Worm (Caenorhabditis elegans) whole organism, L2 larva: ENCODE results near the gene arrd-14.

Source experiments
- C34F6.9 ChIP-seq: fragments of 150-350 bp; optimal IDR thresholded peaks from 2 replicates; lab custom pipeline; 2014; ENCODE audit warnings: missing biosample characterization, missing genetic modification characterization
- ZK546.5 ChIP-seq: sonication (generic microtip); optimal IDR thresholded peaks from 2 replicates; lab custom pipeline; 2017; ENCODE audit warnings: missing biosample characterization, missing genetic modification characterization
- alr-1 ChIP-seq: fragments of 150-350 bp; optimal IDR thresholded peaks from 2 replicates; lab custom pipeline; 2014; ENCODE audit warnings: missing biosample characterization, missing genetic modification characterization
- aly-2 ChIP-seq: fragments of 150-350 bp; optimal IDR thresholded peaks from 2 replicates; lab custom pipeline; 2014; ENCODE audit warnings: missing biosample characterization, missing genetic modification characterization
- ama-1 ChIP-seq: fragments of 150-350 bp; optimal IDR thresholded peaks from 2 replicates; lab custom pipeline; 2018; ENCODE audit warnings: inconsistent platforms
- blmp-1 ChIP-seq: sonication (generic microtip); optimal IDR thresholded peaks from 2 replicates; lab custom pipeline; 2017; ENCODE audit warnings: missing genetic modification characterization, mild to moderate bottlenecking, missing compliant biosample characterization, antibody characterized with exemption, moderate library complexity; ENCODE audit not compliant: insufficient read depth
- ceh-16 ChIP-seq: fragments of 150-350 bp; optimal IDR thresholded peaks from 2 replicates; lab custom pipeline; 2014; ENCODE audit warnings: missing biosample characterization, missing genetic modification characterization
- ceh-82 ChIP-seq: fragments of 150-350 bp; optimal IDR thresholded peaks from 2 replicates; lab custom pipeline; 2014; ENCODE audit warnings: missing biosample characterization, missing genetic modification characterization
- crh-2 ChIP-seq: sonication (generic microtip); optimal IDR thresholded peaks from 2 replicates; lab custom pipeline; 2017; ENCODE audit warnings: missing biosample characterization, missing genetic modification characterization
- dmd-4 ChIP-seq: sonication (generic microtip); optimal IDR thresholded peaks from 2 replicates; lab custom pipeline; 2017; ENCODE audit warnings: missing biosample characterization, missing genetic modification characterization
- elt-1 ChIP-seq: fragments of 150-350 bp; optimal IDR thresholded peaks from 2 replicates; lab custom pipeline; 2014; ENCODE audit warnings: missing biosample characterization, missing genetic modification characterization
- elt-3 ChIP-seq: sonication (generic microtip); optimal IDR thresholded peaks from 2 replicates; lab custom pipeline; 2017; ENCODE audit warnings: missing biosample characterization, missing genetic modification characterization
- fos-1 ChIP-seq: fragments of 150-350 bp; optimal IDR thresholded peaks from 2 replicates; lab custom pipeline; 2014; ENCODE audit warnings: missing biosample characterization, missing genetic modification characterization
- gmeb-1 ChIP-seq: fragments of 150-350 bp; optimal IDR thresholded peaks from 2 replicates; lab custom pipeline; 2014; ENCODE audit warnings: missing biosample characterization, missing genetic modification characterization
- lin-11 ChIP-seq: fragments of 150-350 bp; sonication (generic microtip); optimal IDR thresholded peaks from 2 replicates; lab custom pipeline; 2014; ENCODE audit warnings: missing biosample characterization, missing genetic modification characterization, inconsistent platforms, mixed read lengths
- lin-39 ChIP-seq: fragments of 150-350 bp; optimal IDR thresholded peaks from 2 replicates; lab custom pipeline; 2014; ENCODE audit warnings: missing biosample characterization, missing genetic modification reagents, missing genetic modification characterization
- lsy-2 ChIP-seq, 2 experiments: fragments of 150-350 bp in 1 of 2; sonication (generic microtip) in 1 of 2; optimal IDR thresholded peaks; 2 replicates each; lab custom pipeline; 2014 to 2017; ENCODE audit warnings: missing biosample characterization in 2 of 2, missing genetic modification characterization in 2 of 2
- nhr-11 ChIP-seq: fragments of 150-350 bp; optimal IDR thresholded peaks from 2 replicates; lab custom pipeline; 2014; ENCODE audit warnings: missing biosample characterization, missing genetic modification characterization
- nhr-12 ChIP-seq: fragments of 150-350 bp; optimal IDR thresholded peaks from 2 replicates; lab custom pipeline; 2014; ENCODE audit warnings: missing biosample characterization, missing genetic modification characterization
- nhr-129 ChIP-seq: fragments of 150-350 bp; optimal IDR thresholded peaks from 2 replicates; lab custom pipeline; 2014; ENCODE audit warnings: missing biosample characterization, missing genetic modification characterization
- nhr-23 ChIP-seq: fragments of 150-350 bp; optimal IDR thresholded peaks from 2 replicates; lab custom pipeline; 2014; ENCODE audit warnings: missing biosample characterization, missing genetic modification reagents, missing genetic modification characterization
- nhr-25 ChIP-seq: fragments of 150-350 bp; sonication (generic microtip); optimal IDR thresholded peaks from 3 replicates; lab custom pipeline; 2014; ENCODE audit warnings: missing biosample characterization, missing genetic modification characterization
- nhr-77 ChIP-seq: fragments of 150-350 bp; optimal IDR thresholded peaks from 2 replicates; lab custom pipeline; 2014; ENCODE audit warnings: missing biosample characterization, missing genetic modification characterization
- peb-1 ChIP-seq: fragments of 150-350 bp; optimal IDR thresholded peaks from 2 replicates; lab custom pipeline; 2014; ENCODE audit warnings: missing biosample characterization, missing genetic modification characterization
- sem-4 ChIP-seq: fragments of 150-350 bp; optimal IDR thresholded peaks from 2 replicates; lab custom pipeline; 2014; ENCODE audit warnings: missing biosample characterization, missing genetic modification reagents, missing genetic modification characterization
- skn-1 ChIP-seq: sonication (generic microtip); optimal IDR thresholded peaks from 2 replicates; lab custom pipeline; 2017; ENCODE audit warnings: missing biosample characterization, missing genetic modification characterization
- sma-3 ChIP-seq: sonication (generic microtip); optimal IDR thresholded peaks from 2 replicates; lab custom pipeline; 2016; ENCODE audit warnings: missing genetic modification reagents, missing genetic modification characterization, missing compliant biosample characterization
- sma-9 ChIP-seq, 2 experiments: fragments of 150-350 bp in 1 of 2; sonication (generic microtip) in 1 of 2; optimal IDR thresholded peaks; 2 replicates each; lab custom pipeline; 2014 to 2016; ENCODE audit warnings: missing genetic modification characterization in 2 of 2, mild to moderate bottlenecking in 1 of 2, missing biosample characterization in 1 of 2, missing compliant biosample characterization in 1 of 2, missing genetic modification reagents in 1 of 2, moderate library complexity in 1 of 2
- snpc-4 ChIP-seq: fragments of 150-350 bp; optimal IDR thresholded peaks from 2 replicates; lab custom pipeline; 2014; ENCODE audit warnings: missing biosample characterization, missing genetic modification characterization
- unc-39 ChIP-seq: fragments of 150-350 bp; optimal IDR thresholded peaks from 2 replicates; lab custom pipeline; 2014; ENCODE audit warnings: missing biosample characterization, missing genetic modification characterization
- unc-55 ChIP-seq: fragments of 150-350 bp; sonication (generic microtip); optimal IDR thresholded peaks from 3 replicates; lab custom pipeline; 2014; ENCODE audit warnings: missing biosample characterization, missing genetic modification reagents, missing genetic modification characterization
- unc-62 ChIP-seq: fragments of 150-350 bp; optimal IDR thresholded peaks from 2 replicates; lab custom pipeline; 2014; ENCODE audit warnings: missing biosample characterization, missing genetic modification reagents, missing genetic modification characterization
- zag-1 ChIP-seq: fragments of 150-350 bp; optimal IDR thresholded peaks from 2 replicates; lab custom pipeline; 2014; ENCODE audit warnings: missing biosample characterization, missing genetic modification characterization
- ztf-1 ChIP-seq: fragments of 200-800 bp; sonication (Bioruptor generic); conservative IDR thresholded peaks from 2 replicates; pipeline ENCODE4 v1.3.6; 2022; ENCODE audit warnings: missing genetic modification characterization, missing compliant biosample characterization
- ztf-11 ChIP-seq: sonication (generic microtip); optimal IDR thresholded peaks from 2 replicates; lab custom pipeline; 2017; ENCODE audit warnings: missing biosample characterization, missing genetic modification characterization
- ztf-4 ChIP-seq: fragments of 150-350 bp; optimal IDR thresholded peaks from 2 replicates; lab custom pipeline; 2014; ENCODE audit warnings: missing biosample characterization, missing genetic modification characterization

The arrd-14 gene

DNA sequence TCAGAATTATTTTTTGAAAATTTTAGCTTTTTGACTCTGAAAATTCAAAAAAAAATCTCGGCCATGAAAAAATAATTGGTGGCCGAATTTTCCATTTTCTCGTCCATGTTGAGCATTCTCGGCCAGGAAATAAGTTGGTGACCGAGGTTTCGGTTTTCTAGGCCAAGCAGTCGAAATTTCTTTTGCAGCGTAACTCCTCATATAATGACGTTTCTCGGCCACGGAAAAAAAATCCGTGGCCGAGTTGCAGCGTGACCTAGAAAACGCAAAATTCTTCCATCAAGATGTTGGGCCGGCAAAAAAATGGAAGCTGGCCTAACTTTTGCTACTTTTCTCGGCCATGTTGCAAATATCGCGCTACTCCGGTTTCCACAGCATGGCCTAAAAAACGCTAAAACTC is 2.0 kb upstream of the arrd-14 start:
- no peak for TF ChIP-seq ztf-11
- TF ChIP-seq nhr-12 (tag; lab: Kevin White, UChicago) = no peak
- TF ChIP-seq ztf-1 (GFP tag; lab: Robert Waterston, UW) = no peak
- TF ChIP-seq ceh-82 (tag; lab: Kevin White, UChicago) = no peak
- TF ChIP-seq nhr-11 (tag; lab: Kevin White, UChicago) = no peak
- TF ChIP-seq snpc-4 (tag; lab: Kevin White, UChicago) = no peak
- TF ChIP-seq dmd-4 (tag; lab: Kevin White, UChicago) = no peak

ce11 chrII:13751030-13751429 is 1.1 kb upstream of the arrd-14 start:
- TF ChIP-seq sem-4 = no peak
- TF ChIP-seq ztf-4 (tag; lab: Kevin White, UChicago) = no peak
- TF ChIP-seq gmeb-1 (tag; lab: Kevin White, UChicago) = peak; percentile 23
- no peak for TF ChIP-seq crh-2 (tag; lab: Kevin White, UChicago)

- TF ChIP-seq gmeb-1 (tag; lab: Kevin White, UChicago) = no peak
- peak; percentile 20 for TF ChIP-seq nhr-25 (tag; lab: Kevin White, UChicago)
- TF ChIP-seq lsy-2 (tag; optimal IDR thresholded peaks at IDR 0.05; lab: Kevin White, UChicago) = peak in 1 of 2 experiments; percentile 38
- peak; percentile 46 for TF ChIP-seq C34F6.9
- peak; percentile 35 for TF ChIP-seq unc-55 (GFP tag; lab: Kevin White, UChicago)
- peak; percentile 7 for TF ChIP-seq sem-4
- TF ChIP-seq sma-3 (GFP tag; lab: Kevin White, UChicago) = no peak
- peak; percentile 1 for TF ChIP-seq sma-9 (GFP tag; optimal IDR thresholded peaks at IDR 0.05; lab: Kevin White, UChicago)
- no peak for TF ChIP-seq sma-9 (tag; optimal IDR thresholded peaks at IDR 0.05; lab: Kevin White, UChicago)
- TF ChIP-seq zag-1 (tag; lab: Kevin White, UChicago) = peak; percentile 35
- no peak for TF ChIP-seq peb-1
Measured at ce11 chrII:13756232-13756631, 4.1 kb downstream of the arrd-14 start.

ce11 chrII:13758108-13758507 is 6.0 kb downstream of the arrd-14 start, which contains the start of gene arrd-13:
TSS of gene arrd-13 (plus strand) at chrII:13758408.
- TF ChIP-seq alr-1 (tag; lab: Kevin White, UChicago) = no peak
- no peak for TF ChIP-seq sma-3 (GFP tag; lab: Kevin White, UChicago)
- TF ChIP-seq nhr-129 (tag; lab: Kevin White, UChicago) = no peak
- no peak for TF ChIP-seq nhr-25 (tag; lab: Kevin White, UChicago)
- TF ChIP-seq sem-4 = no peak
- TF ChIP-seq skn-1 = no peak
- no peak for TF ChIP-seq lsy-2 (tag; optimal IDR thresholded peaks at IDR 0.05; lab: Kevin White, UChicago)
- no peak for TF ChIP-seq aly-2
- TF ChIP-seq dmd-4 (tag; lab: Kevin White, UChicago) = no peak
- no peak for TF ChIP-seq nhr-77 (tag; lab: Kevin White, UChicago)
- no peak for TF ChIP-seq lin-39 (tag; lab: Kevin White, UChicago)
- TF ChIP-seq ama-1 = no peak
- TF ChIP-seq unc-39 (tag; lab: Kevin White, UChicago) = no peak
- TF ChIP-seq snpc-4 (tag; lab: Kevin White, UChicago) = no peak
- TF ChIP-seq blmp-1 = no peak

DNA sequence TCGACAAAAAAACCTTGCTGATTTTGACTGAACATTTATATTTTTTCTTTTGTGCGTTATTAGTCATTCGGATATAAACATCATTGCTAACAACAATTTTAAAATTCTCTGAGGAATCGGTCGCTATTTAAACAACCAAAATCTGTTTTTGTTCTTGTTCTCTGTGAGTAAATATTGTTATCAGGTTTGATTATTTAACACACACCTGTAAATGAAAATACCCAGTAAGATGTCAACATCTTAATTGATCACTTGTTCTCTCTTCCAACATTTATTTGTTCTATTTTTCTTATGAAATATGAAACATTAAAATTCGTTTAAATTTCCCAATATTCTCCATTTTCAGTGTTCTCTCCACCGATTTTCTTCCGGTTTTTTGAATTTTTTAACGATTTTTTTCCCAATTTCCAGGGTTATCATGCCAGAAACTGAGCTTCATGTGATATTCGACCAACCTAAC is 10.9 kb downstream of the arrd-14 start, which contains the start of gene arrd-11:
Gene arrd-11, plus strand, starts transcription at position 410 of the 460 bp plus-strand sequence.
- TF ChIP-seq unc-39 (tag; lab: Kevin White, UChicago) (no peak), nhr-23 (tag; lab: Kevin White, UChicago) (no peak), unc-62 (GFP tag; lab: Kevin White, UChicago) (no peak), blmp-1 (no peak), elt-3 (tag; lab: Kevin White, UChicago) (no peak)

ce11 chrII:13765952-13766351 is 13.8 kb downstream of the arrd-14 start, which contains the start of gene arrd-12:
TSS of gene arrd-12 (plus strand) at chrII:13766252.
- TF ChIP-seq lin-11 (tag; lab: Kevin White, UChicago) (no peak), elt-1 (tag; lab: Kevin White, UChicago) (no peak), ztf-4 (tag; lab: Kevin White, UChicago) (no peak), unc-55 (GFP tag; lab: Kevin White, UChicago) (no peak), blmp-1 (no peak), ceh-16 (tag; lab: Kevin White, UChicago) (no peak), fos-1 (tag; lab: Kevin White, UChicago) (no peak), gmeb-1 (tag; lab: Kevin White, UChicago) (no peak), ceh-82 (tag; lab: Kevin White, UChicago) (no peak), ZK546.5 (tag; lab: Kevin White, UChicago) (no peak)
- TF ChIP-seq, all 48 proteins: peak for 0
